Worm (Caenorhabditis elegans) whole organism, young adult: ENCODE results near the gene saeg-1.

Experiments
- F49E8.2 ChIP-seq: sonication (generic microtip); optimal IDR thresholded peaks from 3 replicates; lab custom pipeline; 2017; ENCODE audit warnings: missing genetic modification characterization, mild to moderate bottlenecking, missing compliant biosample characterization, antibody characterized with exemption, moderate library complexity; ENCODE audit not compliant: insufficient read depth
- die-1 ChIP-seq: sonication (generic microtip); optimal IDR thresholded peaks from 2 replicates; lab custom pipeline; 2016; ENCODE audit warnings: missing genotype, mild to moderate bottlenecking, missing genetic modification characterization, missing compliant biosample characterization
- lsy-27 ChIP-seq: sonication (generic microtip); optimal IDR thresholded peaks from 2 replicates; lab custom pipeline; 2017; ENCODE audit warnings: missing genetic modification characterization, mild to moderate bottlenecking, missing compliant biosample characterization, antibody characterized with exemption, missing genotype, borderline replicate concordance; ENCODE audit not compliant: insufficient read depth

- no peak for TF ChIP-seq F49E8.2 (tag; lab: Kevin White, UChicago)
- TF ChIP-seq lsy-27 (tag; lab: Kevin White, UChicago): no peak
- TF ChIP-seq die-1 (tag; lab: Kevin White, UChicago): no peak
Observed at ce11 chrV:10901125-10901524, 35.6 kb upstream of the saeg-1 start, which contains the start of gene spp-16.
